Fruit fly (Drosophila melanogaster) whole organism, embryonic: ENCODE results near the gene CG13060.

Source experiments
- Aef1 ChIP-seq: fragments of 200-800 bp; sonication (Bioruptor generic); IDR thresholded peaks from 3 replicates; pipeline ENCODE4 v1.3.6; 2022; ENCODE audit warnings: missing biosample characterization, missing genetic modification characterization
- BEAF-32 ChIP-seq: fragments of 200-800 bp; sonication (Bioruptor generic); optimal IDR thresholded peaks from 3 replicates; lab custom pipeline; 2017; ENCODE audit warnings: missing biosample characterization, missing genetic modification characterization, mild to moderate bottlenecking, moderate library complexity, missing genetic modification reagents
- Bdp1 ChIP-seq: fragments of 200-800 bp; sonication (Bioruptor generic); optimal IDR thresholded peaks from 3 replicates; lab custom pipeline; 2016; ENCODE audit warnings: missing biosample characterization, missing genetic modification characterization
- CG10959 ChIP-seq: fragments of 200-800 bp; sonication (Bioruptor generic); IDR thresholded peaks from 2 replicates; pipeline ENCODE4 v1.3.6; 2022; ENCODE audit warnings: missing biosample characterization, missing genetic modification characterization
- CG10979 ChIP-seq: fragments of 200-800 bp; sonication (Bioruptor generic); optimal IDR thresholded peaks from 2 replicates; lab custom pipeline; 2018; ENCODE audit warnings: missing biosample characterization, mild to moderate bottlenecking, missing genetic modification characterization, moderate library complexity
- CG11504 ChIP-seq: fragments of 200-800 bp; sonication (Bioruptor generic); optimal IDR thresholded peaks from 3 replicates; lab custom pipeline; 2019; ENCODE audit warnings: missing biosample characterization, mild to moderate bottlenecking, missing genetic modification characterization, moderate library complexity
- CG12659 ChIP-seq: fragments of 200-800 bp; sonication (Bioruptor generic); optimal IDR thresholded peaks from 3 replicates; lab custom pipeline; 2017; ENCODE audit warnings: mild to moderate bottlenecking, missing biosample characterization, missing genetic modification reagents, missing genetic modification characterization
- CG1647 ChIP-seq: fragments of 200-800 bp; sonication (Bioruptor generic); optimal IDR thresholded peaks from 3 replicates; lab custom pipeline; 2016; ENCODE audit warnings: missing biosample characterization, missing genetic modification characterization
- CG17568 ChIP-seq: fragments of 200-800 bp; sonication (Bioruptor generic); optimal IDR thresholded peaks from 2 replicates; lab custom pipeline; 2018; ENCODE audit warnings: missing biosample characterization, mild to moderate bottlenecking, missing genetic modification characterization, moderate library complexity
- CG18476 ChIP-seq: fragments of 200-800 bp; sonication (Bioruptor generic); optimal IDR thresholded peaks from 2 replicates; lab custom pipeline; 2016; ENCODE audit warnings: missing biosample characterization, mild to moderate bottlenecking, missing genetic modification characterization
- CG2889 ChIP-seq: fragments of 200-800 bp; sonication (Bioruptor generic); IDR thresholded peaks from 3 replicates; pipeline ENCODE4 v1.3.6; 2022; ENCODE audit warnings: missing biosample characterization, missing genetic modification characterization
- CG32772 ChIP-seq: fragments of 200-800 bp; sonication (Bioruptor generic); IDR thresholded peaks from 2 replicates; pipeline ENCODE4 v1.3.6; 2022; ENCODE audit warnings: missing biosample characterization, missing genetic modification characterization
- CG3281 ChIP-seq: fragments of 200-800 bp; sonication (Bioruptor generic); optimal IDR thresholded peaks from 3 replicates; lab custom pipeline; 2017; ENCODE audit warnings: missing biosample characterization, mild to moderate bottlenecking, missing genetic modification characterization
- CG34224 ChIP-seq: fragments of 200-800 bp; sonication (Bioruptor generic); IDR thresholded peaks from 3 replicates; pipeline ENCODE4 v1.3.6; 2022; ENCODE audit warnings: missing biosample characterization, missing genetic modification characterization; ENCODE audit not compliant: partially characterized antibody
- CG3995 ChIP-seq: fragments of 200-800 bp; sonication (Bioruptor generic); optimal IDR thresholded peaks from 3 replicates; lab custom pipeline; 2016; ENCODE audit warnings: missing biosample characterization, missing genetic modification characterization
- CG4328 ChIP-seq: fragments of 200-800 bp; sonication (Bioruptor generic); optimal IDR thresholded peaks from 3 replicates; lab custom pipeline; 2017; ENCODE audit warnings: missing biosample characterization, missing genetic modification reagents, missing genetic modification characterization
- CG4707 ChIP-seq: fragments of 200-800 bp; sonication (Bioruptor generic); optimal IDR thresholded peaks from 2 replicates; lab custom pipeline; 2018; ENCODE audit warnings: missing biosample characterization, mild to moderate bottlenecking, missing genetic modification characterization, moderate library complexity
- CG5180 ChIP-seq: fragments of 200-800 bp; sonication (Bioruptor generic); optimal IDR thresholded peaks from 3 replicates; lab custom pipeline; 2017; ENCODE audit warnings: missing biosample characterization, missing genetic modification characterization, mild to moderate bottlenecking, moderate library complexity, missing genetic modification reagents
- CG6175 ChIP-seq: fragments of 200-800 bp; sonication (Bioruptor generic); IDR thresholded peaks from 3 replicates; pipeline ENCODE4 v1.3.6; 2022; ENCODE audit warnings: missing biosample characterization, missing genetic modification characterization
- CG7271 ChIP-seq: fragments of 200-800 bp; sonication (Bioruptor generic); optimal IDR thresholded peaks from 2 replicates; lab custom pipeline; 2018; ENCODE audit warnings: missing biosample characterization, mild to moderate bottlenecking, missing genetic modification characterization, moderate library complexity
- CG7357 ChIP-seq: fragments of 200-800 bp; sonication (Bioruptor generic); IDR thresholded peaks from 3 replicates; pipeline ENCODE4 v1.3.6; 2022; ENCODE audit warnings: missing biosample characterization, missing genetic modification characterization
- CG7928 ChIP-seq: fragments of 200-800 bp; sonication (Bioruptor generic); optimal IDR thresholded peaks from 2 replicates; lab custom pipeline; 2017; ENCODE audit warnings: missing biosample characterization, mild to moderate bottlenecking, missing genetic modification characterization
- CG9797 ChIP-seq: fragments of 200-800 bp; sonication (Bioruptor generic); optimal IDR thresholded peaks from 3 replicates; lab custom pipeline; 2018; ENCODE audit warnings: missing biosample characterization, mild to moderate bottlenecking, missing genetic modification characterization
- CG9817 ChIP-seq: fragments of 200-800 bp; sonication (Bioruptor generic); optimal IDR thresholded peaks from 2 replicates; lab custom pipeline; 2018; ENCODE audit warnings: missing biosample characterization, mild to moderate bottlenecking, missing genetic modification characterization, moderate library complexity
- Deaf1 ChIP-seq: fragments of 200-800 bp; optimal IDR thresholded peaks from 3 replicates; lab custom pipeline; 2019; ENCODE audit warnings: missing biosample characterization, mild to moderate bottlenecking, missing genetic modification characterization, moderate library complexity
- Dip2 ChIP-seq: fragments of 200-800 bp; sonication (Bioruptor generic); IDR thresholded peaks from 2 replicates; pipeline ENCODE4 v1.3.6; 2022; ENCODE audit warnings: missing biosample characterization, missing genetic modification characterization
- Doc2 ChIP-seq: fragments of 200-800 bp; sonication (Bioruptor generic); IDR thresholded peaks from 2 replicates; pipeline ENCODE4 v1.3.6; 2022; ENCODE audit warnings: missing biosample characterization, missing genetic modification characterization
- Dref ChIP-seq: fragments of 200-800 bp; sonication (Bioruptor generic); IDR thresholded peaks from 2 replicates; pipeline ENCODE4 v1.3.6; 2022; ENCODE audit warnings: missing biosample characterization, missing genetic modification characterization
- Drgx ChIP-seq: fragments of 200-800 bp; sonication (Bioruptor generic); IDR thresholded peaks from 2 replicates; pipeline ENCODE4 v1.3.6; 2022; ENCODE audit warnings: missing biosample characterization, missing genetic modification characterization
- Hand ChIP-seq: fragments of 200-800 bp; sonication (Bioruptor generic); optimal IDR thresholded peaks from 2 replicates; lab custom pipeline; 2017; ENCODE audit warnings: mild to moderate bottlenecking, missing biosample characterization, missing genetic modification reagents, missing genetic modification characterization
- HmgD ChIP-seq: fragments of 200-800 bp; sonication (Bioruptor generic); optimal IDR thresholded peaks from 3 replicates; lab custom pipeline; 2016; ENCODE audit warnings: missing biosample characterization, missing genetic modification characterization
- Mad ChIP-seq: fragments of 200-800 bp; sonication (Bioruptor generic); optimal IDR thresholded peaks from 2 replicates; lab custom pipeline; 2016; ENCODE audit warnings: missing biosample characterization, missing genetic modification characterization
- NFAT ChIP-seq: fragments of 200-800 bp; sonication (Bioruptor generic); IDR thresholded peaks from 2 replicates; pipeline ENCODE4 v1.3.6; 2022; ENCODE audit warnings: missing biosample characterization, missing genetic modification characterization
- Ssrp ChIP-seq: fragments of 200-800 bp; sonication (Bioruptor generic); optimal IDR thresholded peaks from 2 replicates; lab custom pipeline; 2018; ENCODE audit warnings: missing biosample characterization, mild to moderate bottlenecking, missing genetic modification characterization, moderate library complexity
- ap ChIP-seq: fragments of 200-800 bp; sonication (Bioruptor generic); IDR thresholded peaks from 2 replicates; pipeline ENCODE4 v1.3.6; 2022; ENCODE audit warnings: missing biosample characterization, missing genetic modification characterization
- ato ChIP-seq: fragments of 200-800 bp; sonication (Bioruptor generic); IDR thresholded peaks from 2 replicates; pipeline ENCODE4 v1.3.6; 2022; ENCODE audit warnings: missing biosample characterization, missing genetic modification characterization; ENCODE audit not compliant: partially characterized antibody
- crp ChIP-seq, 2 experiments: fragments of 200-800 bp; sonication (Bioruptor generic); optimal IDR thresholded peaks; 2 replicates in 1 of 2; 3 replicates in 1 of 2; lab custom pipeline; 2017; ENCODE audit warnings: missing biosample characterization in 2 of 2, missing genetic modification characterization in 2 of 2, mild to moderate bottlenecking in 1 of 2, moderate library complexity in 1 of 2
- dimm ChIP-seq: fragments of 200-800 bp; sonication (Bioruptor generic); IDR thresholded peaks from 2 replicates; pipeline ENCODE4 v1.3.6; 2022; ENCODE audit warnings: missing biosample characterization, missing genetic modification characterization
- fd3F ChIP-seq: fragments of 200-800 bp; sonication (Bioruptor generic); optimal IDR thresholded peaks from 2 replicates; lab custom pipeline; 2018; ENCODE audit warnings: missing biosample characterization, mild to moderate bottlenecking, missing genetic modification characterization, moderate library complexity
- grau ChIP-seq: fragments of 200-800 bp; optimal IDR thresholded peaks from 3 replicates; lab custom pipeline; 2019; ENCODE audit warnings: missing biosample characterization, mild to moderate bottlenecking, missing genetic modification characterization, moderate library complexity
- ham ChIP-seq: fragments of 200-800 bp; sonication (Bioruptor generic); IDR thresholded peaks from 2 replicates; pipeline ENCODE4 v1.3.6; 2022; ENCODE audit warnings: missing biosample characterization, missing genetic modification characterization
- jigr1 ChIP-seq: fragments of 200-800 bp; sonication (Bioruptor generic); IDR thresholded peaks from 3 replicates; pipeline ENCODE4 v1.3.6; 2022; ENCODE audit warnings: missing biosample characterization, missing genetic modification characterization
- kay ChIP-seq: fragments of 200-800 bp; sonication (Bioruptor generic); optimal IDR thresholded peaks from 2 replicates; lab custom pipeline; 2016; ENCODE audit warnings: missing biosample characterization, missing genetic modification characterization
- luna ChIP-seq: fragments of 200-800 bp; sonication (Bioruptor generic); optimal IDR thresholded peaks from 2 replicates; lab custom pipeline; 2016; ENCODE audit warnings: missing biosample characterization, missing genetic modification characterization
- odd ChIP-seq: fragments of 200-800 bp; sonication (Bioruptor generic); optimal IDR thresholded peaks from 2 replicates; lab custom pipeline; 2017; ENCODE audit warnings: missing biosample characterization, mild to moderate bottlenecking, missing genetic modification characterization
- rib ChIP-seq: fragments of 200-800 bp; sonication (Bioruptor generic); IDR thresholded peaks from 2 replicates; pipeline ENCODE4 v1.3.6; 2022; ENCODE audit warnings: missing biosample characterization, missing genetic modification characterization
- tap ChIP-seq: fragments of 200-800 bp; optimal IDR thresholded peaks from 3 replicates; lab custom pipeline; 2019; ENCODE audit warnings: missing biosample characterization, mild to moderate bottlenecking, missing genetic modification characterization, moderate library complexity
- tin ChIP-seq: fragments of 200-800 bp; sonication (Bioruptor generic); optimal IDR thresholded peaks from 3 replicates; lab custom pipeline; 2016; ENCODE audit warnings: missing biosample characterization, missing genetic modification characterization
- tll ChIP-seq, 2 experiments: fragments of 200-800 bp in 1 of 2; fragments of >200 bp in 1 of 2; sonication (Bioruptor generic) in 1 of 2; optimal IDR thresholded peaks; 2 replicates each; lab custom pipeline; 2017 to 2019; ENCODE audit warnings: missing biosample characterization in 2 of 2, missing genetic modification characterization in 2 of 2, mild to moderate bottlenecking in 1 of 2, moderate library complexity in 1 of 2
- tna ChIP-seq: fragments of 200-800 bp; sonication (Bioruptor generic); IDR thresholded peaks from 2 replicates; pipeline ENCODE4 v1.3.6; 2022; ENCODE audit warnings: missing biosample characterization, missing genetic modification characterization; ENCODE audit not compliant: partially characterized antibody
- zfh2 ChIP-seq: fragments of 200-800 bp; sonication (Bioruptor generic); optimal IDR thresholded peaks from 2 replicates; lab custom pipeline; 2016; ENCODE audit warnings: missing biosample characterization, missing genetic modification characterization

Gene CG13060

DNA sequence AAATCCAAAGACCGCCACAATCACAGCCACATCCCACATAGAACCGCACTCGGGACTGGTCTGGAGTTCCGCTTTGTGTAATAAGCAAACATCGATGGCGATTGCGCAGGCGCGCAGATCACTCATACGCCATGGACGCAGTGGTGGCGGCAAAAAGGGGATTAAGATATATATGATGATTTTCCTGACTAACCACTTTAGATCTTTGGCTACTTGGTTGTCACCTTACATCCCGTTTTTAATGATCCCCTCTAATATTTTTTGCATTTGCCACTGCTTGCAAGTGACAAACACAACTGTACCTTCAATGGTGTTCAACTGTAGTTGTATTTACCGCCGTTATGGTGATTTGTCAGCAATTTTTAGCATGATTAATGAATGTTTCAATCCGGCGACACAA lies 9.7 kb upstream of the CG13060 start (continued):
- TF ChIP-seq CG6175 (no peak), CG12659 (no peak), Hand (GFP tag; lab: Kevin White, UChicago) (no peak), Deaf1 (tag; lab: Kevin White, UChicago) (no peak), ato (no peak), grau (tag; lab: Kevin White, UChicago) (no peak), fd3F (no peak), HmgD (GFP tag; lab: Kevin White, UChicago) (no peak), CG5180 (GFP tag; lab: Kevin White, UChicago) (no peak), BEAF-32 (GFP tag; lab: Kevin White, UChicago) (no peak), CG7271 (tag; lab: Kevin White, UChicago) (no peak), tin (GFP tag; lab: Kevin White, UChicago) (no peak), tll (GFP tag; optimal IDR thresholded peaks at IDR 0.05; lab: Kevin White, UChicago) (no peak), rib (GFP tag; lab: Robert Waterston, UW) (no peak), luna (no peak), ap (no peak), CG11504 (tag; lab: Kevin White, UChicago) (no peak), jigr1 (GFP tag; lab: Robert Waterston, UW) (no peak), tna (GFP tag; lab: Robert Waterston, UW) (no peak), NFAT (GFP tag; lab: Robert Waterston, UW) (no peak), CG3995 (no peak), CG32772 (GFP tag; lab: Robert Waterston, UW) (no peak), dimm (GFP tag; lab: Robert Waterston, UW) (no peak), kay (GFP tag; lab: Kevin White, UChicago) (no peak), tap (tag; lab: Kevin White, UChicago) (no peak), CG4707 (GFP tag; lab: Kevin White, UChicago) (no peak), CG9817 (tag; lab: Kevin White, UChicago) (peak; percentile 63), CG4328 (GFP tag; lab: Kevin White, UChicago) (no peak), Aef1 (GFP tag; lab: Robert Waterston, UW) (0 out of 3 replicates have a peak, but pooled peaks have one; percentile 33), crp (GFP tag; optimal IDR thresholded peaks at IDR 0.05; lab: Kevin White, UChicago) (no peak), CG9797 (GFP tag; lab: Kevin White, UChicago) (no peak), Drgx (peak; percentile 86), Mad (GFP tag; lab: Kevin White, UChicago) (no peak), Dip2 (GFP tag; lab: Robert Waterston, UW) (no peak), zfh2 (GFP tag; lab: Kevin White, UChicago) (peak; percentile 76), CG10979 (tag; lab: Kevin White, UChicago) (no peak), odd (GFP tag; lab: Kevin White, UChicago) (no peak), CG34224 (GFP tag; lab: Robert Waterston, UW) (no peak), CG2889 (no peak), CG3281 (GFP tag; lab: Kevin White, UChicago) (peak; percentile 27), Ssrp (tag; lab: Kevin White, UChicago) (no peak), CG7928 (no peak), CG10959 (no peak), Dref (GFP tag; lab: Robert Waterston, UW) (no peak), CG18476 (GFP tag; lab: Kevin White, UChicago) (no peak), ham (no peak), CG1647 (GFP tag; lab: Kevin White, UChicago) (no peak), Doc2 (GFP tag; lab: Robert Waterston, UW) (no peak), CG17568 (GFP tag; lab: Kevin White, UChicago) (no peak), Bdp1 (no peak), CG7357 (GFP tag; lab: Robert Waterston, UW) (no peak)
